Worm (Caenorhabditis elegans): ENCODE measurements around the gene F58F9.1.

DNA sequence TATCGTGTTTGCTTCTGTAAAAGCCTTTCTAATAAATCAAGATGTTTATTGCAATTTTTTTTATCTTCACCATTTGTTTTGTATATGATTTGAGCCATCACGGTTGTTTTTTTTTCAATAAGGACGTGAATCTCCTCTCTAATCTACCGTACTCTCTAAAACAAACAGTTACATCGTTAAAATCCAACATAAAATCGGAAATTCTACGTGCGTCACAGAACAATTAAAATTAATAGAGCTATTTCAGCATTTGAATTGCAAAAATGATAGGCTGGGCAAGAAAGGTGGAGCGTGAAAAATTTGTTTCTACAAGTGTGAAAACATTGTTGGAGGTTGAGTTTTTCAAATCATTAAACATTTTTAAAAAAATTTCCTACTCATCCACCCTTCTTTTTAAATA lies 36.2 kb upstream of the F58F9.1 start, which contains the start of gene C49A9.5:
- TF ChIP-seq ama-1 (optimal IDR thresholded peaks at IDR 0.05) (no peak), ceh-36 (tag; optimal IDR thresholded peaks at IDR 0.05) (no peak), hmg-4 (GFP tag; optimal IDR thresholded peaks at IDR 0.05) (no peak), tbx-11 (GFP tag; IDR thresholded peaks at IDR 0.05) (no peak), hmbx-1 (tag; optimal IDR thresholded peaks at IDR 0.05) (no peak), B0310.2 (tag; optimal IDR thresholded peaks at IDR 0.05) (no peak), ets-7 (tag; optimal IDR thresholded peaks at IDR 0.05) (no peak), tra-4 (tag; optimal IDR thresholded peaks at IDR 0.05) (no peak)

Data from whole organism, early embryonic.